Worm (Caenorhabditis elegans): ENCODE data around the gene F44E5.17.

DNA sequence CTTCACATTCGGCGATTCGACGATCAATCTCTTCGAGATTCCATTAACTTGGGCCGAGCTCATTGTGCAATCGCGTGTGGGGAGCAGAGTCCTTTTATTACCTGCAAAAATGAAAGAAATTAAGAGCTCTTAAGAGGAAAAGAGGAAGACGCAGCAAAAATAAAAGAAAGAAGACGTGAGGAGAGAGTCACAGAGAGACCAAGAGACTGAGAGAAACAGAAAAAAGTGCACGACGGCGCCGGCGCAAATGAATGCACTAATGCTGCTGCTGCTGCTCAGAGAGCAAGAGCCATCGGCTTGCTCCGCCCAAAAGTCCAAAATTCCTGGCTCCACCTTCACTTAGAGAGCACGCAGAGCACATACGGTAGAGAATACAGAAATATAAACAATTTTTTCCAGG is 48.2 kb downstream of the F44E5.17 start, which contains the start of gene inos-1:
- TF ChIP-seq nhr-237 (tag; optimal IDR thresholded peaks at IDR 0.05) (no peak), R02D3.7 (tag; optimal IDR thresholded peaks at IDR 0.05) (no peak), ztf-4 (tag; optimal IDR thresholded peaks at IDR 0.05) (no peak), unc-62 (GFP tag; optimal IDR thresholded peaks at IDR 0.05) (no peak), ZK546.5 (tag; optimal IDR thresholded peaks at IDR 0.05) (no peak), aly-2 (tag; optimal IDR thresholded peaks at IDR 0.05) (no peak), tbx-2 (tag; optimal IDR thresholded peaks at IDR 0.05) (no peak), skn-1 (tag; optimal IDR thresholded peaks at IDR 0.05) (no peak)
